Worm (Caenorhabditis elegans): ENCODE data around the gene col-122.

DNA sequence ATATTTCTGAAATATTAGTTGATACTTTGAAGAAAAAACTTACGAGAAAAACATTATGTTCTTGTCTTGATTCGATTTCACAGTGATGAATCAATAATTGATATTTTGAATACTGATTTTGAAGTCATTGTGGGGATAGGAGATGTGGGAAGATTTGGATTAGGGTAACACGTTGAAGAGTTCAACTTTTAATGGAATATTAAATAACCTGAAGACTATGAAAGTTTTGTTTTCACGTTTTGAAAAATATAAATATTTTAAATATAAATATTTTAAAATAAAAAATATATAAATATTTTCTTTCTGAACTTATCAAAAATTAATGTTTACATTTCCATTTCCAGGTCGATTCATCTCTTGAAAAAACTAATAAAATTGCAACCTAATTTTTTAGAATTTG, 29.2 kb downstream of the col-122 start, which contains the start of gene pei-1:
- TF ChIP-seq nhr-77 (tag; optimal IDR thresholded peaks at IDR 0.05) (no peak), fos-1 (tag; optimal IDR thresholded peaks at IDR 0.05) (no peak), ceh-8 (GFP tag; optimal IDR thresholded peaks at IDR 0.05) (no peak), lin-14 (GFP tag; optimal IDR thresholded peaks at IDR 0.05) (no peak), pqm-1 (tag; optimal IDR thresholded peaks at IDR 0.05) (no peak), unc-130 (tag; optimal IDR thresholded peaks at IDR 0.05) (no peak), lsy-2 (tag; optimal IDR thresholded peaks at IDR 0.05) (no peak), nhr-20 (tag; optimal IDR thresholded peaks at IDR 0.05) (no peak), hpl-2 (GFP tag; optimal IDR thresholded peaks at IDR 0.05) (no peak), ama-1 (optimal IDR thresholded peaks at IDR 0.05) (no peak)

Measured in whole organism, L1 larva.